Fruit fly (Drosophila melanogaster): ENCODE measurements around the gene CG5854.

Gene CG5854

dm6 chr3R:23919366-23919765 is 14.3 kb upstream of the CG5854 start (continued):
- TF ChIP-seq hkb (optimal IDR thresholded peaks at IDR 0.05) = no peak
- peak; percentile 43; the same call in 1 of the 2 replicates for TF ChIP-seq hkb (GFP tag; IDR thresholded peaks at IDR 0.05)
- TF ChIP-seq CG12071 (GFP tag; optimal IDR thresholded peaks at IDR 0.05) = peak; percentile 85
- TF ChIP-seq cwo (GFP tag; optimal IDR thresholded peaks at IDR 0.05) = peak; percentile 40
- TF ChIP-seq CG13775 (GFP tag; optimal IDR thresholded peaks at IDR 0.05) = peak; percentile 3
- TF ChIP-seq CG30431 (GFP tag; optimal IDR thresholded peaks at IDR 0.05) = no peak
- no peak for TF ChIP-seq GATAe (GFP tag; conservative IDR thresholded peaks at IDR 0.05)
- peak; percentile 21 for TF ChIP-seq CG1529 (GFP tag; optimal IDR thresholded peaks at IDR 0.05)
- no peak for TF ChIP-seq Trl (optimal IDR thresholded peaks at IDR 0.05)
- TF ChIP-seq Trl (GFP tag; optimal IDR thresholded peaks at IDR 0.05) = no peak
- peak; percentile 63 for TF ChIP-seq CG17359 (tag; optimal IDR thresholded peaks at IDR 0.05)
- TF ChIP-seq maf-S (GFP tag; optimal IDR thresholded peaks at IDR 0.05) = no peak
- no peak for TF ChIP-seq TFAM (GFP tag; optimal IDR thresholded peaks at IDR 0.05)
- TF ChIP-seq vnd (GFP tag; IDR thresholded peaks at IDR 0.05; ENCODE audit: partially characterized antibody) = no peak
- no peak for TF ChIP-seq CG43689 (GFP tag; IDR thresholded peaks at IDR 0.05)
- TF ChIP-seq crol (GFP tag; IDR thresholded peaks at IDR 0.05) = peak; percentile 78
- no peak for TF ChIP-seq btn (GFP tag; optimal IDR thresholded peaks at IDR 0.05)
- TF ChIP-seq BtbVII (GFP tag; optimal IDR thresholded peaks at IDR 0.05) = peak; percentile 83
- TF ChIP-seq CG3407 (GFP tag; optimal IDR thresholded peaks at IDR 0.05) = peak; percentile 43
- TF ChIP-seq CG11504 (tag; optimal IDR thresholded peaks at IDR 0.05) = peak; percentile 25
- TF ChIP-seq lab (GFP tag; optimal IDR thresholded peaks at IDR 0.05) = peak; percentile 85
- peak; percentile 61 for TF ChIP-seq Sox100B (GFP tag; optimal IDR thresholded peaks at IDR 0.05)
- TF ChIP-seq Hr78 (GFP tag; optimal IDR thresholded peaks at IDR 0.05) = peak in 1 of 2 experiments; percentile 48
- no peak for TF ChIP-seq CG2120 (GFP tag; optimal IDR thresholded peaks at IDR 0.05)
- TF ChIP-seq CrebB (tag; optimal IDR thresholded peaks at IDR 0.05) = peak; percentile 70
- TF ChIP-seq CG7357 (GFP tag; IDR thresholded peaks at IDR 0.05) = 0 out of 3 replicates have a peak, but pooled peaks have one; percentile 14
- TF ChIP-seq Nf-YC (tag; optimal IDR thresholded peaks at IDR 0.05) = peak; percentile 26
- peak; percentile 21 for TF ChIP-seq CG6254 (GFP tag; optimal IDR thresholded peaks at IDR 0.05)
- TF ChIP-seq CG11695 (GFP tag; IDR thresholded peaks at IDR 0.05) = peak; percentile 40; the same call in 1 of the 3 replicates
- peak; percentile 30 for TF ChIP-seq kni (GFP tag; optimal IDR thresholded peaks at IDR 0.05)
- TF ChIP-seq gcm (GFP tag; optimal IDR thresholded peaks at IDR 0.05) = peak; percentile 0
- peak; percentile 61 for TF ChIP-seq Meics (GFP tag; optimal IDR thresholded peaks at IDR 0.05)
- TF ChIP-seq sug (tag; optimal IDR thresholded peaks at IDR 0.05) = peak; percentile 64
- TF ChIP-seq Rx (GFP tag; IDR thresholded peaks at IDR 0.05) = 0 out of 2 replicates have a peak, but pooled peaks have one; percentile 9
- peak; percentile 43 for TF ChIP-seq gem (tag; optimal IDR thresholded peaks at IDR 0.05)
- no peak for TF ChIP-seq Ptx1 (GFP tag; IDR thresholded peaks at IDR 0.05)
- peak; percentile 23 for TF ChIP-seq sd (tag; optimal IDR thresholded peaks at IDR 0.05)
- TF ChIP-seq org-1 (GFP tag; optimal IDR thresholded peaks at IDR 0.05) = peak; percentile 47
- peak; percentile 70 for TF ChIP-seq MTF-1 (GFP tag; optimal IDR thresholded peaks at IDR 0.05; ENCODE audit: borderline replicate concordance)
- peak; percentile 75 for TF ChIP-seq Hmr (GFP tag; optimal IDR thresholded peaks at IDR 0.05)
- peak; percentile 78 for TF ChIP-seq odd (GFP tag; optimal IDR thresholded peaks at IDR 0.05)
- TF ChIP-seq bcd (GFP tag; optimal IDR thresholded peaks at IDR 0.05) = peak; percentile 28
- peak; percentile 54 for TF ChIP-seq CG18619 (GFP tag; optimal IDR thresholded peaks at IDR 0.05)
- TF ChIP-seq HLH3B (GFP tag; IDR thresholded peaks at IDR 0.05) = peak; percentile 24; the same call in 1 of the 2 replicates
- no peak for TF ChIP-seq Xbp1 (GFP tag; optimal IDR thresholded peaks at IDR 0.05)
- no peak for TF ChIP-seq CG8290 (GFP tag; optimal IDR thresholded peaks at IDR 0.05)
- TF ChIP-seq CG8290 (tag; optimal IDR thresholded peaks at IDR 0.05) = peak in 1 of 2 experiments; percentile 84
- TF ChIP-seq CG17568 (GFP tag; optimal IDR thresholded peaks at IDR 0.05) = peak; percentile 72
- peak; percentile 38 for TF ChIP-seq CG12659 (GFP tag; optimal IDR thresholded peaks at IDR 0.05)
- TF ChIP-seq CG6854 (GFP tag; optimal IDR thresholded peaks at IDR 0.05) = peak; percentile 40
- peak; percentile 64; the same call in 2 of the 3 replicates for TF ChIP-seq otp (GFP tag; IDR thresholded peaks at IDR 0.05)
